Worm (Caenorhabditis elegans) whole organism, L4/young adult: ENCODE results near the gene F42A9.3.

Source experiments
- W03F9.2 ChIP-seq: fragments of 150-350 bp; optimal IDR thresholded peaks from 2 replicates; lab custom pipeline; 2014; ENCODE audit warnings: missing biosample characterization, missing genetic modification characterization
- him-1 ChIP-seq: sonication (generic microtip); optimal IDR thresholded peaks from 2 replicates; lab custom pipeline; 2016; ENCODE audit warnings: missing genotype, missing genetic modification reagents, missing genetic modification characterization, missing compliant biosample characterization

DNA sequence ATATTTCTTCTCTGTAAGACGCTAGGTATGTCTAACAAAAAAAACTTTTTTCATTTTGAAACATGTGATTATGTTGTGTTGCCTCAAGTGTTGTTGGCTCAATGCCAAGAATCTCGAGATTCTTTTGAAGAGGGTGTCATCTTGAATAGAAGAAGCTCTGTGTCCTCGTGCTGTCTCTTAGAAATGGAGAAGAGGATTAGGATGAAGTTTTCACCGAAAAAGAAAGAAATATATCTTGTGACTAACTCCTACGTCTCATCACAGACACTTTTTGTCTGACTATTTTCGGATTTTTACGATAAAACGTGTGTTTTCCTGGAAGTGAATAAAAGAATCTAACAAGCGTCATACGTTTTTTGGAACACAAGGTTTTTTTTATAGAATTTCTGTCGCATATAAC is 29.5 kb upstream of the F42A9.3 start:
- no peak for TF ChIP-seq W03F9.2 (tag; lab: Kevin White, UChicago)
- no peak for TF ChIP-seq him-1 (tag; lab: Kevin White, UChicago)
